Fruit fly (Drosophila melanogaster) whole organism, embryonic: Measurements from ENCODE around the gene CG46463.
A peak's percentile ranks its signal among the peaks of the same experiment; 100 is the strongest.

Experiments
- Blimp-1 ChIP-seq: fragments of 200-800 bp; sonication (Bioruptor generic); optimal IDR thresholded peaks from 3 replicates; lab custom pipeline; 2018; ENCODE audit warnings: missing biosample characterization, missing genetic modification characterization, mild to moderate bottlenecking, moderate library complexity, missing genetic modification reagents
- CG10147 ChIP-seq: fragments of 200-800 bp; sonication (Bioruptor generic); optimal IDR thresholded peaks from 2 replicates; lab custom pipeline; 2019; ENCODE audit warnings: missing biosample characterization, mild to moderate bottlenecking, missing genetic modification characterization, moderate library complexity
- CG10543 ChIP-seq: fragments of 200-800 bp; sonication (Bioruptor generic); optimal IDR thresholded peaks from 3 replicates; lab custom pipeline; 2017; ENCODE audit warnings: missing biosample characterization, mild to moderate bottlenecking, missing genetic modification characterization, moderate library complexity
- CG11085 ChIP-seq: fragments of 200-800 bp; sonication (Bioruptor generic); IDR thresholded peaks from 2 replicates; pipeline ENCODE4 v1.3.6; 2022; ENCODE audit warnings: missing biosample characterization, missing genetic modification characterization
- CG12071 ChIP-seq: fragments of 200-800 bp; sonication (Bioruptor generic); optimal IDR thresholded peaks from 3 replicates; lab custom pipeline; 2018; ENCODE audit warnings: missing biosample characterization, mild to moderate bottlenecking, missing genetic modification characterization
- CG12219 ChIP-seq: fragments of 200-800 bp; sonication (Bioruptor generic); optimal IDR thresholded peaks from 3 replicates; lab custom pipeline; 2018; ENCODE audit warnings: missing biosample characterization, mild to moderate bottlenecking, missing genetic modification characterization
- CG15479 ChIP-seq: fragments of 200-800 bp; sonication (Bioruptor generic); optimal IDR thresholded peaks from 3 replicates; lab custom pipeline; 2019; ENCODE audit warnings: missing biosample characterization, mild to moderate bottlenecking, missing genetic modification characterization, moderate library complexity
- CG15696 ChIP-seq: fragments of 200-800 bp; sonication (Bioruptor generic); optimal IDR thresholded peaks from 2 replicates; lab custom pipeline; 2019; ENCODE audit warnings: missing biosample characterization, mild to moderate bottlenecking, missing genetic modification characterization, moderate library complexity
- CG16815 ChIP-seq: fragments of 200-800 bp; sonication (Bioruptor generic); optimal IDR thresholded peaks from 3 replicates; lab custom pipeline; 2017; ENCODE audit warnings: missing biosample characterization, mild to moderate bottlenecking, missing genetic modification characterization
- CG17359 ChIP-seq: fragments of 200-800 bp; sonication (Bioruptor generic); optimal IDR thresholded peaks from 3 replicates; lab custom pipeline; 2018; ENCODE audit warnings: missing biosample characterization, mild to moderate bottlenecking, missing genetic modification characterization, moderate library complexity
- CG17912 ChIP-seq: fragments of 200-800 bp; sonication (Bioruptor generic); optimal IDR thresholded peaks from 2 replicates; lab custom pipeline; 2018; ENCODE audit warnings: missing biosample characterization, mild to moderate bottlenecking, missing genetic modification characterization
- CG2116 ChIP-seq: fragments of 200-800 bp; sonication (Bioruptor generic); optimal IDR thresholded peaks from 3 replicates; lab custom pipeline; 2018; ENCODE audit warnings: missing biosample characterization, mild to moderate bottlenecking, missing genetic modification characterization
- CG30020 ChIP-seq: fragments of 200-800 bp; optimal IDR thresholded peaks from 2 replicates; lab custom pipeline; 2019; ENCODE audit warnings: missing biosample characterization, mild to moderate bottlenecking, missing genetic modification characterization, moderate library complexity
- CG30403 ChIP-seq: fragments of 200-800 bp; sonication (Bioruptor generic); optimal IDR thresholded peaks from 3 replicates; lab custom pipeline; 2016; ENCODE audit warnings: missing biosample characterization, missing genetic modification characterization
- CG33213 ChIP-seq: fragments of 200-800 bp; sonication (Bioruptor generic); optimal IDR thresholded peaks from 3 replicates; lab custom pipeline; 2016; ENCODE audit warnings: missing biosample characterization, missing genetic modification characterization
- CG34224 ChIP-seq: fragments of 200-800 bp; sonication (Bioruptor generic); IDR thresholded peaks from 3 replicates; pipeline ENCODE4 v1.3.6; 2022; ENCODE audit warnings: missing biosample characterization, missing genetic modification characterization; ENCODE audit not compliant: partially characterized antibody
- CG4328 ChIP-seq: fragments of 200-800 bp; sonication (Bioruptor generic); optimal IDR thresholded peaks from 3 replicates; lab custom pipeline; 2017; ENCODE audit warnings: missing biosample characterization, missing genetic modification reagents, missing genetic modification characterization
- CG6791 ChIP-seq: fragments of 200-800 bp; sonication (Bioruptor generic); IDR thresholded peaks from 3 replicates; pipeline ENCODE4 v1.3.6; 2022; ENCODE audit warnings: missing biosample characterization, missing genetic modification characterization; ENCODE audit not compliant: partially characterized antibody
- CG7745 ChIP-seq: fragments of 200-800 bp; sonication (Bioruptor generic); optimal IDR thresholded peaks from 2 replicates; lab custom pipeline; 2018; ENCODE audit warnings: missing biosample characterization, mild to moderate bottlenecking, missing genetic modification characterization, moderate library complexity
- CG8359 ChIP-seq: fragments of 200-800 bp; sonication (Bioruptor generic); optimal IDR thresholded peaks from 2 replicates; lab custom pipeline; 2017; ENCODE audit warnings: missing biosample characterization, mild to moderate bottlenecking, missing genetic modification characterization, borderline replicate concordance
- D ChIP-seq, 2 experiments: fragments of 200-800 bp in 1 of 2; fragments of >200 bp in 1 of 2; sonication (Bioruptor generic) in 1 of 2; optimal IDR thresholded peaks; 2 replicates in 1 of 2; 3 replicates in 1 of 2; lab custom pipeline; 2017; ENCODE audit warnings: mild to moderate bottlenecking in 1 of 2, missing biosample characterization in 1 of 2, missing genetic modification characterization in 1 of 2, missing genetic modification reagents in 1 of 2
- D19B ChIP-seq: fragments of 200-800 bp; sonication (Bioruptor generic); optimal IDR thresholded peaks from 2 replicates; lab custom pipeline; 2017; ENCODE audit warnings: missing biosample characterization, mild to moderate bottlenecking, missing genetic modification characterization
- Ets65A ChIP-seq: fragments of 200-800 bp; sonication (Bioruptor generic); peaks from one replicate; lab custom pipeline; 2016; ENCODE audit warnings: missing biosample characterization, missing genetic modification characterization
- Hey ChIP-seq: fragments of 200-800 bp; sonication (Bioruptor generic); optimal IDR thresholded peaks from 3 replicates; lab custom pipeline; 2018; ENCODE audit warnings: missing biosample characterization, mild to moderate bottlenecking, missing genetic modification characterization
- Hmr ChIP-seq: fragments of 200-800 bp; sonication (Bioruptor generic); optimal IDR thresholded peaks from 3 replicates; lab custom pipeline; 2017; ENCODE audit warnings: mild to moderate bottlenecking, missing biosample characterization, missing genetic modification reagents, missing genetic modification characterization
- Hr78 ChIP-seq, 2 experiments: fragments of 200-800 bp in 1 of 2; fragments of >200 bp in 1 of 2; sonication (Bioruptor generic) in 1 of 2; optimal IDR thresholded peaks; 2 replicates each; lab custom pipeline; 2017 to 2019; ENCODE audit warnings: missing biosample characterization in 2 of 2, missing genetic modification characterization in 2 of 2, mild to moderate bottlenecking in 1 of 2, moderate library complexity in 1 of 2
- Mes4 ChIP-seq: fragments of 200-800 bp; sonication (Bioruptor generic); optimal IDR thresholded peaks from 2 replicates; lab custom pipeline; 2016; ENCODE audit warnings: missing biosample characterization, missing genetic modification characterization
- Mrtf ChIP-seq: fragments of 200-800 bp; sonication (Bioruptor generic); IDR thresholded peaks from 3 replicates; pipeline ENCODE4 v1.3.6; 2022; ENCODE audit warnings: missing biosample characterization, missing genetic modification characterization
- Pdp1 ChIP-seq, 2 experiments: fragments of 200-800 bp; sonication (Bioruptor generic); optimal IDR thresholded peaks; 3 replicates each; lab custom pipeline; 2016; ENCODE audit warnings: missing biosample characterization in 2 of 2, missing genetic modification characterization in 2 of 2, mild to moderate bottlenecking in 1 of 2, moderate library complexity in 1 of 2
- YL-1 ChIP-seq: fragments of 200-800 bp; sonication (Bioruptor generic); optimal IDR thresholded peaks from 3 replicates; lab custom pipeline; 2017; ENCODE audit warnings: missing biosample characterization, mild to moderate bottlenecking, missing genetic modification characterization
- abd-A ChIP-seq: fragments of 200-800 bp; sonication (Bioruptor generic); optimal IDR thresholded peaks from 3 replicates; lab custom pipeline; 2019; ENCODE audit warnings: missing biosample characterization, mild to moderate bottlenecking, missing genetic modification characterization, moderate library complexity
- aop ChIP-seq: fragments of 200-800 bp; sonication (Bioruptor generic); IDR thresholded peaks from 2 replicates; pipeline ENCODE4 v1.3.6; 2022; ENCODE audit warnings: missing biosample characterization, missing genetic modification characterization
- br ChIP-seq: fragments of >200 bp; optimal IDR thresholded peaks from 2 replicates; lab custom pipeline; 2017
- ci ChIP-seq: fragments of 200-800 bp; sonication (Bioruptor generic); IDR thresholded peaks from 3 replicates; pipeline ENCODE4 v1.3.6; 2022; ENCODE audit warnings: missing biosample characterization, missing genetic modification characterization
- danr ChIP-seq: fragments of 200-800 bp; sonication (Bioruptor generic); IDR thresholded peaks from 2 replicates; pipeline ENCODE4 v1.3.6; 2022; ENCODE audit warnings: missing biosample characterization, missing genetic modification characterization
- fd3F ChIP-seq: fragments of 200-800 bp; sonication (Bioruptor generic); optimal IDR thresholded peaks from 2 replicates; lab custom pipeline; 2018; ENCODE audit warnings: missing biosample characterization, mild to moderate bottlenecking, missing genetic modification characterization, moderate library complexity
- fu2 ChIP-seq: fragments of 200-800 bp; sonication (Bioruptor generic); optimal IDR thresholded peaks from 2 replicates; lab custom pipeline; 2016; ENCODE audit warnings: missing biosample characterization, missing genetic modification characterization
- gsb ChIP-seq: fragments of 200-800 bp; sonication (Bioruptor generic); IDR thresholded peaks from 2 replicates; pipeline ENCODE4 v1.3.6; 2022; ENCODE audit warnings: missing biosample characterization, missing genetic modification characterization
- kni ChIP-seq: fragments of 200-800 bp; sonication (Bioruptor generic); optimal IDR thresholded peaks from 3 replicates; lab custom pipeline; 2017; ENCODE audit warnings: mild to moderate bottlenecking, missing biosample characterization, missing genetic modification reagents, missing genetic modification characterization
- lmd ChIP-seq: fragments of 200-800 bp; sonication (Bioruptor generic); IDR thresholded peaks from 2 replicates; pipeline ENCODE4 v1.3.6; 2022; ENCODE audit warnings: missing biosample characterization, missing genetic modification characterization
- mirr ChIP-seq: fragments of 200-800 bp; sonication (Bioruptor generic); optimal IDR thresholded peaks from 3 replicates; lab custom pipeline; 2018; ENCODE audit warnings: missing biosample characterization, mild to moderate bottlenecking, missing genetic modification characterization
- onecut ChIP-seq: fragments of 200-800 bp; sonication (Bioruptor generic); IDR thresholded peaks from 2 replicates; pipeline ENCODE4 v1.3.6; 2022; ENCODE audit warnings: missing biosample characterization, missing genetic modification characterization
- otp ChIP-seq: fragments of 200-800 bp; sonication (Bioruptor generic); IDR thresholded peaks from 3 replicates; pipeline ENCODE4, ENCODE4 v1.3.6; 2022; ENCODE audit warnings: missing biosample characterization, missing genetic modification characterization
- ranshi ChIP-seq: fragments of 200-800 bp; sonication (Bioruptor generic); IDR thresholded peaks from 2 replicates; pipeline ENCODE4 v1.3.6; 2022; ENCODE audit warnings: missing biosample characterization, missing genetic modification characterization
- shn ChIP-seq: fragments of 200-800 bp; sonication (Bioruptor generic); optimal IDR thresholded peaks from 3 replicates; lab custom pipeline; 2016; ENCODE audit warnings: missing biosample characterization, missing genetic modification characterization
- sim ChIP-seq: fragments of 200-800 bp; sonication (Bioruptor generic); IDR thresholded peaks from 2 replicates; pipeline ENCODE4 v1.3.6; 2022; ENCODE audit warnings: missing biosample characterization, missing genetic modification characterization
- slou ChIP-seq: fragments of 200-800 bp; sonication (Bioruptor generic); optimal IDR thresholded peaks from 3 replicates; lab custom pipeline; 2016; ENCODE audit warnings: missing biosample characterization, missing genetic modification characterization
- sqz ChIP-seq: fragments of 200-800 bp; sonication (Bioruptor generic); optimal IDR thresholded peaks from 3 replicates; lab custom pipeline; 2018; ENCODE audit warnings: missing biosample characterization, mild to moderate bottlenecking, missing genetic modification characterization
- zfh1 ChIP-seq: fragments of 200-800 bp; sonication (Bioruptor generic); IDR thresholded peaks from 3 replicates; pipeline ENCODE4 v1.3.6; 2022; ENCODE audit warnings: missing biosample characterization, missing genetic modification characterization

The CG46463 gene

dm6 chr3L:3460402-3461027 is 600 bp upstream of the CG46463 start, which contains the start of gene eIF5B (continued):
- TF ChIP-seq lmd (GFP tag; lab: Robert Waterston, UW), result peak; percentile 86
- peak; percentile 67 for TF ChIP-seq fd3F (GFP tag; lab: Kevin White, UChicago)
- TF ChIP-seq Ets65A (GFP tag; lab: Kevin White, UChicago), result peak; percentile 92
- peak; percentile 67 for TF ChIP-seq slou (GFP tag; lab: Kevin White, UChicago)
- TF ChIP-seq onecut (GFP tag; lab: Robert Waterston, UW), result peak; percentile 83
- no peak for TF ChIP-seq CG15479 (GFP tag; lab: Kevin White, UChicago)
- TF ChIP-seq zfh1 (GFP tag; lab: Robert Waterston, UW), result peak; percentile 87
- no peak for TF ChIP-seq CG33213 (GFP tag; lab: Kevin White, UChicago)
- peak; percentile 29 for TF ChIP-seq CG17912 (GFP tag; lab: Kevin White, UChicago)
- no peak for TF ChIP-seq CG8359 (GFP tag; lab: Kevin White, UChicago)
- peak; percentile 73 for TF ChIP-seq CG11085
- TF ChIP-seq CG10543 (GFP tag; lab: Kevin White, UChicago), result peak; percentile 74
- TF ChIP-seq CG10147 (GFP tag; lab: Kevin White, UChicago), result peak; percentile 33
- no peak for TF ChIP-seq kni (GFP tag; lab: Kevin White, UChicago)
- TF ChIP-seq ranshi (GFP tag; lab: Robert Waterston, UW), result peak; percentile 79
- no peak for TF ChIP-seq br (lab: Kevin White, UChicago)
- TF ChIP-seq CG2116, result peak; percentile 54
- TF ChIP-seq CG12219, result peak; percentile 74
- no peak for TF ChIP-seq Hr78 (GFP tag; optimal IDR thresholded peaks at IDR 0.05; lab: Kevin White, UChicago)
- peak; percentile 67 for TF ChIP-seq CG30020 (tag; lab: Kevin White, UChicago)
- TF ChIP-seq ci (GFP tag; lab: Robert Waterston, UW), result peak; percentile 87
- TF ChIP-seq aop (GFP tag; lab: Robert Waterston, UW), result peak; percentile 63; the same call in 1 of the 2 replicates
- peak; percentile 79 for TF ChIP-seq Hmr
- TF ChIP-seq CG15696 (tag; lab: Kevin White, UChicago), result peak; percentile 56
- no peak for TF ChIP-seq sim
- peak; percentile 17; the same call in 1 of the 3 replicates for TF ChIP-seq CG34224 (GFP tag; lab: Robert Waterston, UW)
- peak; percentile 7 for TF ChIP-seq CG12071 (GFP tag; lab: Kevin White, UChicago)
- no peak for TF ChIP-seq Hey
- TF ChIP-seq Mrtf (GFP tag; lab: Robert Waterston, UW), result peak; percentile 77
- TF ChIP-seq CG30403, result peak; percentile 87
- TF ChIP-seq YL-1 (GFP tag; lab: Kevin White, UChicago), result peak; percentile 58
- TF ChIP-seq mirr (GFP tag; lab: Kevin White, UChicago), result peak; percentile 50
- TF ChIP-seq Pdp1 (GFP tag; optimal IDR thresholded peaks at IDR 0.05; lab: Kevin White, UChicago), result peak in 1 of 2 experiments; percentile 67
- no peak for TF ChIP-seq CG6791 (GFP tag; lab: Robert Waterston, UW)
- no peak for TF ChIP-seq abd-A (tag; lab: Kevin White, UChicago)
- no peak for TF ChIP-seq D (optimal IDR thresholded peaks at IDR 0.05; lab: Kevin White, UChicago)
- peak; percentile 34 for TF ChIP-seq D (GFP tag; optimal IDR thresholded peaks at IDR 0.05; lab: Kevin White, UChicago)
- peak; percentile 60; the same call in 1 of the 2 replicates for TF ChIP-seq danr (GFP tag; lab: Robert Waterston, UW)
- no peak for TF ChIP-seq sqz
- TF ChIP-seq D19B (GFP tag; lab: Kevin White, UChicago), result peak; percentile 97
- peak; percentile 52 for TF ChIP-seq Blimp-1 (GFP tag; lab: Kevin White, UChicago)
- TF ChIP-seq CG4328 (GFP tag; lab: Kevin White, UChicago), result peak; percentile 32
- TF ChIP-seq Mes4 (GFP tag; lab: Kevin White, UChicago), result peak; percentile 1
- no peak for TF ChIP-seq fu2 (GFP tag; lab: Kevin White, UChicago)
- TF ChIP-seq CG17359, result peak; percentile 68
- TF ChIP-seq CG7745 (tag; lab: Kevin White, UChicago), result no peak
- peak; percentile 70 for TF ChIP-seq gsb (GFP tag; lab: Robert Waterston, UW)
- peak; percentile 82 for TF ChIP-seq CG16815 (GFP tag; lab: Kevin White, UChicago)
- peak; percentile 46 for TF ChIP-seq shn (GFP tag; lab: Kevin White, UChicago)
- peak; percentile 90 for TF ChIP-seq otp (GFP tag; lab: Robert Waterston, UW)
